Fruit fly (Drosophila melanogaster) whole organism, embryonic: ENCODE data around the gene Nak.
A peak's percentile ranks its signal among the peaks of the same experiment; 100 is the strongest.

ENCODE experiments used
- Atf-2 ChIP-seq: fragments of 200-800 bp; sonication (Bioruptor generic); optimal IDR thresholded peaks from 2 replicates; lab custom pipeline; 2016; ENCODE audit warnings: missing biosample characterization, missing genetic modification characterization
- Atf6 ChIP-seq: fragments of 200-800 bp; sonication (Bioruptor generic); IDR thresholded peaks from 2 replicates; pipeline ENCODE4 v1.3.6; 2022; ENCODE audit warnings: missing biosample characterization, missing genetic modification characterization
- Bdp1 ChIP-seq: fragments of 200-800 bp; sonication (Bioruptor generic); optimal IDR thresholded peaks from 3 replicates; lab custom pipeline; 2016; ENCODE audit warnings: missing biosample characterization, missing genetic modification characterization
- CG10147 ChIP-seq: fragments of 200-800 bp; sonication (Bioruptor generic); optimal IDR thresholded peaks from 2 replicates; lab custom pipeline; 2019; ENCODE audit warnings: missing biosample characterization, mild to moderate bottlenecking, missing genetic modification characterization, moderate library complexity
- CG11695 ChIP-seq: fragments of 200-800 bp; sonication (Bioruptor generic); IDR thresholded peaks from 3 replicates; pipeline ENCODE4 v1.3.6; 2022; ENCODE audit warnings: missing biosample characterization, missing genetic modification characterization
- CG11723 ChIP-seq: fragments of 200-800 bp; sonication (Bioruptor generic); optimal IDR thresholded peaks from 2 replicates; lab custom pipeline; 2017; ENCODE audit warnings: missing biosample characterization, mild to moderate bottlenecking, missing genetic modification characterization
- CG1233 ChIP-seq: fragments of 200-800 bp; sonication (Bioruptor generic); optimal IDR thresholded peaks from 4 replicates; lab custom pipeline; 2018; ENCODE audit warnings: missing biosample characterization, mild to moderate bottlenecking, missing genetic modification characterization
- CG15479 ChIP-seq: fragments of 200-800 bp; sonication (Bioruptor generic); optimal IDR thresholded peaks from 3 replicates; lab custom pipeline; 2019; ENCODE audit warnings: missing biosample characterization, mild to moderate bottlenecking, missing genetic modification characterization, moderate library complexity
- CG1792 ChIP-seq: fragments of 200-800 bp; sonication (Bioruptor generic); optimal IDR thresholded peaks from 2 replicates; lab custom pipeline; 2016; ENCODE audit warnings: missing biosample characterization, missing genetic modification characterization
- CG18262 ChIP-seq: fragments of 200-800 bp; optimal IDR thresholded peaks from 3 replicates; lab custom pipeline; 2019; ENCODE audit warnings: missing biosample characterization, mild to moderate bottlenecking, missing genetic modification characterization, moderate library complexity
- CG18619 ChIP-seq: fragments of 200-800 bp; sonication (Bioruptor generic); optimal IDR thresholded peaks from 3 replicates; lab custom pipeline; 2017; ENCODE audit warnings: missing biosample characterization, mild to moderate bottlenecking, missing genetic modification characterization
- CG2116 ChIP-seq: fragments of 200-800 bp; sonication (Bioruptor generic); optimal IDR thresholded peaks from 3 replicates; lab custom pipeline; 2018; ENCODE audit warnings: missing biosample characterization, mild to moderate bottlenecking, missing genetic modification characterization
- CG2129 ChIP-seq: fragments of 200-800 bp; sonication (Bioruptor generic); IDR thresholded peaks from 2 replicates; pipeline ENCODE4 v1.3.6; 2022; ENCODE audit warnings: missing biosample characterization, missing genetic modification characterization; ENCODE audit not compliant: partially characterized antibody
- CG2199 ChIP-seq: fragments of 200-800 bp; sonication (Bioruptor generic); IDR thresholded peaks from 3 replicates; pipeline ENCODE4 v1.3.6; 2022; ENCODE audit warnings: missing biosample characterization, missing genetic modification characterization
- CG2678 ChIP-seq: fragments of 200-800 bp; sonication (Bioruptor generic); optimal IDR thresholded peaks from 3 replicates; lab custom pipeline; 2019; ENCODE audit warnings: missing biosample characterization, mild to moderate bottlenecking, missing genetic modification characterization, moderate library complexity
- CG2712 ChIP-seq: fragments of 200-800 bp; optimal IDR thresholded peaks from 3 replicates; lab custom pipeline; 2019; ENCODE audit warnings: missing biosample characterization, mild to moderate bottlenecking, missing genetic modification characterization, moderate library complexity
- CG30020 ChIP-seq: fragments of 200-800 bp; optimal IDR thresholded peaks from 2 replicates; lab custom pipeline; 2019; ENCODE audit warnings: missing biosample characterization, mild to moderate bottlenecking, missing genetic modification characterization, moderate library complexity
- CG30431 ChIP-seq: fragments of 200-800 bp; sonication (Bioruptor generic); optimal IDR thresholded peaks from 2 replicates; lab custom pipeline; 2017; ENCODE audit warnings: missing biosample characterization, missing genetic modification characterization
- CG32767 ChIP-seq: fragments of 200-800 bp; sonication (Bioruptor generic); IDR thresholded peaks from 2 replicates; pipeline ENCODE4 v1.3.6; 2022; ENCODE audit warnings: missing biosample characterization, missing genetic modification characterization
- CG32772 ChIP-seq: fragments of 200-800 bp; sonication (Bioruptor generic); IDR thresholded peaks from 2 replicates; pipeline ENCODE4 v1.3.6; 2022; ENCODE audit warnings: missing biosample characterization, missing genetic modification characterization
- CG4328 ChIP-seq: fragments of 200-800 bp; sonication (Bioruptor generic); optimal IDR thresholded peaks from 3 replicates; lab custom pipeline; 2017; ENCODE audit warnings: missing biosample characterization, missing genetic modification reagents, missing genetic modification characterization
- CG4820 ChIP-seq: fragments of 200-800 bp; sonication (Bioruptor generic); optimal IDR thresholded peaks from 3 replicates; lab custom pipeline; 2016; ENCODE audit warnings: missing biosample characterization, missing genetic modification characterization
- CG6272 ChIP-seq: fragments of 200-800 bp; sonication (Bioruptor generic); IDR thresholded peaks from 2 replicates; pipeline ENCODE4 v1.3.6; 2022; ENCODE audit warnings: missing biosample characterization, missing genetic modification characterization
- CG7357 ChIP-seq: fragments of 200-800 bp; sonication (Bioruptor generic); IDR thresholded peaks from 3 replicates; pipeline ENCODE4 v1.3.6; 2022; ENCODE audit warnings: missing biosample characterization, missing genetic modification characterization
- CG8359 ChIP-seq: fragments of 200-800 bp; sonication (Bioruptor generic); optimal IDR thresholded peaks from 2 replicates; lab custom pipeline; 2017; ENCODE audit warnings: missing biosample characterization, mild to moderate bottlenecking, missing genetic modification characterization, borderline replicate concordance
- Dip3 ChIP-seq: fragments of 200-800 bp; sonication (Bioruptor generic); optimal IDR thresholded peaks from 3 replicates; lab custom pipeline; 2016; ENCODE audit warnings: missing biosample characterization, missing genetic modification characterization
- Ets97D ChIP-seq: fragments of 200-800 bp; sonication (Bioruptor generic); optimal IDR thresholded peaks from 3 replicates; lab custom pipeline; 2016; ENCODE audit warnings: missing biosample characterization, missing genetic modification characterization
- HLH54F ChIP-seq: fragments of 200-800 bp; sonication (Bioruptor generic); optimal IDR thresholded peaks from 3 replicates; lab custom pipeline; 2016; ENCODE audit warnings: missing biosample characterization, missing genetic modification characterization
- Hr3 ChIP-seq: fragments of 200-800 bp; sonication (Bioruptor generic); optimal IDR thresholded peaks from 3 replicates; lab custom pipeline; 2016; ENCODE audit warnings: missing biosample characterization, missing genetic modification characterization
- MESR4 ChIP-seq: fragments of 200-800 bp; sonication (Bioruptor generic); optimal IDR thresholded peaks from 2 replicates; lab custom pipeline; 2018; ENCODE audit warnings: missing biosample characterization, mild to moderate bottlenecking, missing genetic modification characterization, moderate library complexity
- Nf-YB ChIP-seq: fragments of 200-800 bp; sonication (Bioruptor generic); optimal IDR thresholded peaks from 3 replicates; lab custom pipeline; 2019; ENCODE audit warnings: missing biosample characterization, mild to moderate bottlenecking, missing genetic modification characterization, moderate library complexity
- PHDP ChIP-seq: fragments of 200-800 bp; sonication (Bioruptor generic); optimal IDR thresholded peaks from 3 replicates; lab custom pipeline; 2018; ENCODE audit warnings: missing biosample characterization, mild to moderate bottlenecking, missing genetic modification characterization, moderate library complexity
- Sin3A ChIP-seq: fragments of >200 bp; optimal IDR thresholded peaks from 2 replicates; lab custom pipeline; 2018
- Sox100B ChIP-seq: fragments of 200-800 bp; sonication (Bioruptor generic); optimal IDR thresholded peaks from 3 replicates; lab custom pipeline; 2018; ENCODE audit warnings: missing biosample characterization, mild to moderate bottlenecking, missing genetic modification characterization
- bsh ChIP-seq, 2 experiments: fragments of 200-800 bp; sonication (Bioruptor generic); optimal IDR thresholded peaks; 2 replicates each; lab custom pipeline; 2017 to 2018; ENCODE audit warnings: mild to moderate bottlenecking in 2 of 2, missing biosample characterization in 2 of 2, missing genetic modification characterization in 2 of 2, moderate library complexity in 1 of 2
- cas ChIP-seq: fragments of 200-800 bp; sonication (Bioruptor generic); IDR thresholded peaks from 2 replicates; pipeline ENCODE4 v1.3.6; 2022; ENCODE audit warnings: missing biosample characterization, missing genetic modification characterization
- croc ChIP-seq: fragments of 200-800 bp; sonication (Bioruptor generic); conservative IDR thresholded peaks from 3 replicates; pipeline ENCODE4 v1.3.6; 2022; ENCODE audit warnings: missing biosample characterization, missing genetic modification characterization
- exex ChIP-seq: fragments of 200-800 bp; sonication (Bioruptor generic); optimal IDR thresholded peaks from 4 replicates; lab custom pipeline; 2018; ENCODE audit warnings: missing biosample characterization, mild to moderate bottlenecking, missing genetic modification characterization, moderate library complexity
- fd64A ChIP-seq: fragments of 200-800 bp; sonication (Bioruptor generic); optimal IDR thresholded peaks from 3 replicates; lab custom pipeline; 2018; ENCODE audit warnings: missing biosample characterization, mild to moderate bottlenecking, missing genetic modification characterization
- gem ChIP-seq: fragments of 200-800 bp; sonication (Bioruptor generic); optimal IDR thresholded peaks from 2 replicates; lab custom pipeline; 2019; ENCODE audit warnings: missing biosample characterization, mild to moderate bottlenecking, missing genetic modification characterization, moderate library complexity
- insv ChIP-seq, 2 experiments: fragments of 200-800 bp; sonication (Bioruptor generic); optimal IDR thresholded peaks; 3 replicates each; lab custom pipeline; 2016 to 2018; ENCODE audit warnings: missing biosample characterization in 2 of 2, missing genetic modification characterization in 2 of 2
- jumu ChIP-seq: fragments of 200-800 bp; sonication (Bioruptor generic); optimal IDR thresholded peaks from 3 replicates; lab custom pipeline; 2016; ENCODE audit warnings: missing biosample characterization, missing genetic modification characterization
- nau ChIP-seq: fragments of 200-800 bp; sonication (Bioruptor generic); optimal IDR thresholded peaks from 3 replicates; lab custom pipeline; 2017; ENCODE audit warnings: missing biosample characterization, mild to moderate bottlenecking, missing genetic modification characterization, missing genetic modification reagents
- nmo ChIP-seq: fragments of 200-800 bp; sonication (Bioruptor generic); optimal IDR thresholded peaks from 2 replicates; lab custom pipeline; 2018; ENCODE audit warnings: missing biosample characterization, mild to moderate bottlenecking, missing genetic modification characterization, moderate library complexity
- pho ChIP-seq: fragments of 200-800 bp; sonication (Bioruptor generic); optimal IDR thresholded peaks from 2 replicates; lab custom pipeline; 2016; ENCODE audit warnings: missing biosample characterization, missing genetic modification characterization
- sima ChIP-seq: fragments of 200-800 bp; sonication (Bioruptor generic); optimal IDR thresholded peaks from 2 replicates; lab custom pipeline; 2016; ENCODE audit warnings: missing biosample characterization, missing genetic modification characterization
- sna ChIP-seq: fragments of 200-800 bp; sonication (Bioruptor generic); IDR thresholded peaks from 2 replicates; pipeline ENCODE4 v1.3.6; 2022; ENCODE audit warnings: missing biosample characterization, missing genetic modification characterization; ENCODE audit not compliant: partially characterized antibody
- stwl ChIP-seq: fragments of 200-800 bp; sonication (Bioruptor generic); optimal IDR thresholded peaks from 3 replicates; lab custom pipeline; 2018; ENCODE audit warnings: missing biosample characterization, mild to moderate bottlenecking, missing genetic modification characterization, moderate library complexity
- twi ChIP-seq: fragments of 200-800 bp; optimal IDR thresholded peaks from 2 replicates; lab custom pipeline; 2019; ENCODE audit warnings: missing biosample characterization, mild to moderate bottlenecking, missing genetic modification characterization, moderate library complexity
- wor ChIP-seq: fragments of 200-800 bp; sonication (Bioruptor generic); IDR thresholded peaks from 2 replicates; pipeline ENCODE4 v1.3.6; 2022; ENCODE audit warnings: missing biosample characterization, missing genetic modification characterization
- zen ChIP-seq: fragments of 200-800 bp; sonication (Bioruptor generic); optimal IDR thresholded peaks from 3 replicates; lab custom pipeline; 2018; ENCODE audit warnings: missing biosample characterization, mild to moderate bottlenecking, missing genetic modification characterization, moderate library complexity

Nak gene

dm6 chr2L:18921246-18921645 is 47.3 kb downstream of the Nak start (continued):
- TF ChIP-seq CG10147 (no peak), nmo (GFP tag; lab: Kevin White, UChicago) (peak; percentile 67), CG32767 (GFP tag; lab: Robert Waterston, UW) (no peak), sima (GFP tag; lab: Kevin White, UChicago) (no peak), Dip3 (GFP tag; lab: Kevin White, UChicago) (no peak), croc (GFP tag; lab: Robert Waterston, UW) (no peak), Bdp1 (GFP tag; lab: Kevin White, UChicago) (peak; percentile 2), Ets97D (GFP tag; lab: Kevin White, UChicago) (peak; percentile 12), CG6272 (GFP tag; lab: Robert Waterston, UW) (no peak), CG2199 (GFP tag; lab: Robert Waterston, UW) (0 out of 3 replicates have a peak, but pooled peaks have one; percentile 25), CG4328 (no peak), zen (tag; lab: Kevin White, UChicago) (peak; percentile 90), CG30020 (tag; lab: Kevin White, UChicago) (no peak), sna (no peak), CG4820 (GFP tag; lab: Kevin White, UChicago) (peak; percentile 66), exex (no peak), CG2129 (GFP tag; lab: Robert Waterston, UW) (no peak), pho (GFP tag; lab: Kevin White, UChicago) (no peak), CG1233 (GFP tag; lab: Kevin White, UChicago) (peak; percentile 54), CG18619 (GFP tag; lab: Kevin White, UChicago) (no peak), twi (peak; percentile 32), CG1792 (GFP tag; lab: Kevin White, UChicago) (no peak), CG2678 (tag; lab: Kevin White, UChicago) (peak; percentile 57), CG2712 (tag; lab: Kevin White, UChicago) (peak; percentile 83), CG30431 (GFP tag; lab: Kevin White, UChicago) (peak; percentile 60), Atf6 (GFP tag; lab: Robert Waterston, UW) (no peak), HLH54F (no peak), CG18262 (tag; lab: Kevin White, UChicago) (peak; percentile 79), nau (GFP tag; lab: Kevin White, UChicago) (no peak), CG7357 (GFP tag; lab: Robert Waterston, UW) (no peak), wor (GFP tag; lab: Robert Waterston, UW) (no peak), CG15479 (GFP tag; lab: Kevin White, UChicago) (peak; percentile 13), cas (GFP tag; lab: Robert Waterston, UW) (no peak), stwl (tag; lab: Kevin White, UChicago) (no peak), CG8359 (GFP tag; lab: Kevin White, UChicago) (peak; percentile 44), CG11695 (GFP tag; lab: Robert Waterston, UW) (no peak), jumu (GFP tag; lab: Kevin White, UChicago) (peak; percentile 22), CG11723 (GFP tag; lab: Kevin White, UChicago) (no peak), gem (tag; lab: Kevin White, UChicago) (peak; percentile 80), fd64A (no peak), Nf-YB (GFP tag; lab: Kevin White, UChicago) (peak; percentile 34), insv (GFP tag; optimal IDR thresholded peaks at IDR 0.05; lab: Kevin White, UChicago) (no peak), PHDP (tag; lab: Kevin White, UChicago) (peak; percentile 23), Hr3 (GFP tag; lab: Kevin White, UChicago) (peak; percentile 25), CG32772 (GFP tag; lab: Robert Waterston, UW) (peak; percentile 43), Sin3A (lab: Kevin White, UChicago) (no peak), CG2116 (GFP tag; lab: Kevin White, UChicago) (no peak), Atf-2 (GFP tag; lab: Kevin White, UChicago) (peak; percentile 18), MESR4 (GFP tag; lab: Kevin White, UChicago) (no peak), Sox100B (GFP tag; lab: Kevin White, UChicago) (no peak), bsh (GFP tag; optimal IDR thresholded peaks at IDR 0.05; lab: Kevin White, UChicago) (peak in 1 of 2 experiments; percentile 75)
